Fruit fly (Drosophila melanogaster) whole organism, embryonic: Measurements from ENCODE around the gene CG3919.

Experiments used
- Abd-B ChIP-seq: fragments of 200-800 bp; sonication (Bioruptor generic); optimal IDR thresholded peaks from 2 replicates; lab custom pipeline; 2018; ENCODE audit warnings: missing biosample characterization, mild to moderate bottlenecking, missing genetic modification characterization, moderate library complexity
- Antp ChIP-seq: fragments of 200-800 bp; sonication (Bioruptor generic); optimal IDR thresholded peaks from 3 replicates; lab custom pipeline; 2016; ENCODE audit warnings: missing biosample characterization, missing genetic modification characterization
- Bgb ChIP-seq: fragments of 200-800 bp; sonication (Bioruptor generic); IDR thresholded peaks from 2 replicates; pipeline ENCODE4 v1.3.6; 2022; ENCODE audit warnings: missing biosample characterization, missing genetic modification characterization; ENCODE audit not compliant: partially characterized antibody
- CG10267 ChIP-seq: fragments of 200-800 bp; sonication (Bioruptor generic); optimal IDR thresholded peaks from 2 replicates; lab custom pipeline; 2018; ENCODE audit warnings: missing biosample characterization, mild to moderate bottlenecking, missing genetic modification characterization, moderate library complexity
- CG10654 ChIP-seq: fragments of 200-800 bp; sonication (Bioruptor generic); optimal IDR thresholded peaks from 2 replicates; lab custom pipeline; 2016; ENCODE audit warnings: missing biosample characterization, missing genetic modification characterization
- CG11085 ChIP-seq: fragments of 200-800 bp; sonication (Bioruptor generic); IDR thresholded peaks from 2 replicates; pipeline ENCODE4 v1.3.6; 2022; ENCODE audit warnings: missing biosample characterization, missing genetic modification characterization
- CG15073 ChIP-seq: fragments of 200-800 bp; sonication (Bioruptor generic); optimal IDR thresholded peaks from 2 replicates; lab custom pipeline; 2016; ENCODE audit warnings: missing biosample characterization, missing genetic modification characterization
- CG16815 ChIP-seq: fragments of 200-800 bp; sonication (Bioruptor generic); optimal IDR thresholded peaks from 3 replicates; lab custom pipeline; 2017; ENCODE audit warnings: missing biosample characterization, mild to moderate bottlenecking, missing genetic modification characterization
- CG18764 ChIP-seq: fragments of 200-800 bp; sonication (Bioruptor generic); optimal IDR thresholded peaks from 3 replicates; lab custom pipeline; 2016; ENCODE audit warnings: missing biosample characterization, missing genetic modification characterization
- CG2120 ChIP-seq: fragments of 200-800 bp; sonication (Bioruptor generic); optimal IDR thresholded peaks from 3 replicates; lab custom pipeline; 2016; ENCODE audit warnings: missing biosample characterization, missing genetic modification characterization
- CG2875 ChIP-seq: fragments of 200-800 bp; sonication (Bioruptor generic); optimal IDR thresholded peaks from 2 replicates; lab custom pipeline; 2017; ENCODE audit warnings: missing biosample characterization, mild to moderate bottlenecking, missing genetic modification characterization, missing genetic modification reagents
- CG30020 ChIP-seq: fragments of 200-800 bp; optimal IDR thresholded peaks from 2 replicates; lab custom pipeline; 2019; ENCODE audit warnings: missing biosample characterization, mild to moderate bottlenecking, missing genetic modification characterization, moderate library complexity
- CG33213 ChIP-seq: fragments of 200-800 bp; sonication (Bioruptor generic); optimal IDR thresholded peaks from 3 replicates; lab custom pipeline; 2016; ENCODE audit warnings: missing biosample characterization, missing genetic modification characterization
- CG34224 ChIP-seq: fragments of 200-800 bp; sonication (Bioruptor generic); IDR thresholded peaks from 3 replicates; pipeline ENCODE4 v1.3.6; 2022; ENCODE audit warnings: missing biosample characterization, missing genetic modification characterization; ENCODE audit not compliant: partially characterized antibody
- CG6689 ChIP-seq: fragments of 200-800 bp; sonication (Bioruptor generic); IDR thresholded peaks from 2 replicates; pipeline ENCODE4 v1.3.6; 2022; ENCODE audit warnings: missing biosample characterization, missing genetic modification characterization
- CG7839 ChIP-seq: fragments of 200-800 bp; sonication (Bioruptor generic); optimal IDR thresholded peaks from 3 replicates; lab custom pipeline; 2018; ENCODE audit warnings: missing biosample characterization, mild to moderate bottlenecking, missing genetic modification characterization, moderate library complexity
- CG8089 ChIP-seq: fragments of 200-800 bp; sonication (Bioruptor generic); optimal IDR thresholded peaks from 3 replicates; lab custom pipeline; 2016; ENCODE audit warnings: missing biosample characterization, missing genetic modification characterization
- CG9797 ChIP-seq: fragments of 200-800 bp; sonication (Bioruptor generic); optimal IDR thresholded peaks from 3 replicates; lab custom pipeline; 2018; ENCODE audit warnings: missing biosample characterization, mild to moderate bottlenecking, missing genetic modification characterization
- HmgD ChIP-seq: fragments of 200-800 bp; sonication (Bioruptor generic); optimal IDR thresholded peaks from 3 replicates; lab custom pipeline; 2016; ENCODE audit warnings: missing biosample characterization, missing genetic modification characterization
- Jarid2 ChIP-seq: fragments of 200-800 bp; sonication (Bioruptor generic); optimal IDR thresholded peaks from 3 replicates; lab custom pipeline; 2017; ENCODE audit warnings: mild to moderate bottlenecking, missing biosample characterization, missing genetic modification reagents, missing genetic modification characterization
- Max ChIP-seq: fragments of 200-800 bp; sonication (Bioruptor generic); optimal IDR thresholded peaks from 2 replicates; lab custom pipeline; 2016; ENCODE audit warnings: missing biosample characterization, mild to moderate bottlenecking, missing genetic modification characterization
- NK7.1 ChIP-seq: fragments of 200-800 bp; sonication (Bioruptor generic); optimal IDR thresholded peaks from 3 replicates; lab custom pipeline; 2016; ENCODE audit warnings: missing biosample characterization, missing genetic modification characterization
- Poxn ChIP-seq: fragments of 200-800 bp; sonication (Bioruptor generic); IDR thresholded peaks from 2 replicates; pipeline ENCODE4 v1.3.6; 2022; ENCODE audit warnings: missing biosample characterization, missing genetic modification characterization
- Sox100B ChIP-seq: fragments of 200-800 bp; sonication (Bioruptor generic); optimal IDR thresholded peaks from 3 replicates; lab custom pipeline; 2018; ENCODE audit warnings: missing biosample characterization, mild to moderate bottlenecking, missing genetic modification characterization
- Sox102F ChIP-seq: fragments of 200-800 bp; sonication (Bioruptor generic); optimal IDR thresholded peaks from 2 replicates; lab custom pipeline; 2018; ENCODE audit warnings: missing biosample characterization, mild to moderate bottlenecking, missing genetic modification characterization, moderate library complexity
- ase ChIP-seq: fragments of 200-800 bp; sonication (Bioruptor generic); IDR thresholded peaks from 3 replicates; pipeline ENCODE4 v1.3.6; 2022; ENCODE audit warnings: missing biosample characterization, missing genetic modification characterization
- ato ChIP-seq: fragments of 200-800 bp; sonication (Bioruptor generic); IDR thresholded peaks from 2 replicates; pipeline ENCODE4 v1.3.6; 2022; ENCODE audit warnings: missing biosample characterization, missing genetic modification characterization; ENCODE audit not compliant: partially characterized antibody
- az2 ChIP-seq: fragments of 200-800 bp; sonication (Bioruptor generic); optimal IDR thresholded peaks from 3 replicates; lab custom pipeline; 2016; ENCODE audit warnings: missing biosample characterization, missing genetic modification characterization
- cad ChIP-seq: fragments of >200 bp; optimal IDR thresholded peaks from 2 replicates; lab custom pipeline; 2017; ENCODE audit warnings: missing biosample characterization, missing genetic modification characterization
- cas ChIP-seq: fragments of 200-800 bp; sonication (Bioruptor generic); IDR thresholded peaks from 2 replicates; pipeline ENCODE4 v1.3.6; 2022; ENCODE audit warnings: missing biosample characterization, missing genetic modification characterization
- caup ChIP-seq: fragments of 200-800 bp; sonication (Bioruptor generic); optimal IDR thresholded peaks from 3 replicates; lab custom pipeline; 2017; ENCODE audit warnings: missing biosample characterization, mild to moderate bottlenecking, missing genetic modification characterization, moderate library complexity; ENCODE audit not compliant: severe bottlenecking
- da ChIP-seq: fragments of 200-800 bp; sonication (Bioruptor generic); optimal IDR thresholded peaks from 2 replicates; lab custom pipeline; 2016; ENCODE audit warnings: missing biosample characterization, missing genetic modification characterization
- emc ChIP-seq: fragments of 200-800 bp; sonication (Bioruptor generic); optimal IDR thresholded peaks from 2 replicates; lab custom pipeline; 2016; ENCODE audit warnings: missing biosample characterization, missing genetic modification characterization
- fd102C ChIP-seq: fragments of 200-800 bp; sonication (Bioruptor generic); optimal IDR thresholded peaks from 2 replicates; lab custom pipeline; 2018; ENCODE audit warnings: missing biosample characterization, mild to moderate bottlenecking, missing genetic modification characterization, moderate library complexity
- fru ChIP-seq: fragments of >200 bp; optimal IDR thresholded peaks from 2 replicates; lab custom pipeline; 2017
- ham ChIP-seq: fragments of 200-800 bp; sonication (Bioruptor generic); IDR thresholded peaks from 2 replicates; pipeline ENCODE4 v1.3.6; 2022; ENCODE audit warnings: missing biosample characterization, missing genetic modification characterization
- hth ChIP-seq: fragments of >200 bp; optimal IDR thresholded peaks from 2 replicates; lab custom pipeline; 2017; ENCODE audit warnings: inconsistent platforms
- lov ChIP-seq, 2 experiments: fragments of 200-800 bp in 1 of 2; fragments of >200 bp in 1 of 2; sonication (Bioruptor generic) in 1 of 2; IDR thresholded peaks in 1 of 2; optimal IDR thresholded peaks in 1 of 2; 2 replicates in 1 of 2; 3 replicates in 1 of 2; pipeline versions ENCODE4 v1.3.6 to Lab custom; 2017 to 2022; ENCODE audit warnings: missing biosample characterization in 1 of 2, missing genetic modification characterization in 1 of 2
- nerfin-1 ChIP-seq: fragments of 200-800 bp; sonication (Bioruptor generic); optimal IDR thresholded peaks from 3 replicates; lab custom pipeline; 2019; ENCODE audit warnings: missing biosample characterization, mild to moderate bottlenecking, missing genetic modification characterization, moderate library complexity
- nmo ChIP-seq: fragments of 200-800 bp; sonication (Bioruptor generic); optimal IDR thresholded peaks from 2 replicates; lab custom pipeline; 2018; ENCODE audit warnings: missing biosample characterization, mild to moderate bottlenecking, missing genetic modification characterization, moderate library complexity
- p53 ChIP-seq: fragments of 200-800 bp; sonication (Bioruptor generic); optimal IDR thresholded peaks from 2 replicates; lab custom pipeline; 2016; ENCODE audit warnings: missing biosample characterization, missing genetic modification characterization
- pfk ChIP-seq: fragments of 200-800 bp; sonication (Bioruptor generic); optimal IDR thresholded peaks from 2 replicates; lab custom pipeline; 2018; ENCODE audit warnings: missing biosample characterization, mild to moderate bottlenecking, missing genetic modification characterization, moderate library complexity
- pros ChIP-seq: fragments of 200-800 bp; sonication (Bioruptor generic); optimal IDR thresholded peaks from 3 replicates; lab custom pipeline; 2019; ENCODE audit warnings: missing biosample characterization, mild to moderate bottlenecking, missing genetic modification characterization, moderate library complexity
- sim ChIP-seq: fragments of 200-800 bp; sonication (Bioruptor generic); IDR thresholded peaks from 2 replicates; pipeline ENCODE4 v1.3.6; 2022; ENCODE audit warnings: missing biosample characterization, missing genetic modification characterization
- slou ChIP-seq: fragments of 200-800 bp; sonication (Bioruptor generic); optimal IDR thresholded peaks from 3 replicates; lab custom pipeline; 2016; ENCODE audit warnings: missing biosample characterization, missing genetic modification characterization
- slp2 ChIP-seq: fragments of 200-800 bp; sonication (Bioruptor generic); optimal IDR thresholded peaks from 2 replicates; lab custom pipeline; 2016; ENCODE audit warnings: missing biosample characterization, missing genetic modification characterization
- tin ChIP-seq: fragments of 200-800 bp; sonication (Bioruptor generic); optimal IDR thresholded peaks from 3 replicates; lab custom pipeline; 2016; ENCODE audit warnings: missing biosample characterization, missing genetic modification characterization
- wek ChIP-seq: fragments of 200-800 bp; sonication (Bioruptor generic); optimal IDR thresholded peaks from 3 replicates; lab custom pipeline; 2018; ENCODE audit warnings: missing biosample characterization, mild to moderate bottlenecking, missing genetic modification characterization, moderate library complexity
- zen ChIP-seq: fragments of 200-800 bp; sonication (Bioruptor generic); optimal IDR thresholded peaks from 3 replicates; lab custom pipeline; 2018; ENCODE audit warnings: missing biosample characterization, mild to moderate bottlenecking, missing genetic modification characterization, moderate library complexity

Gene CG3919

dm6 chr3L:14409419-14410145 is 844 bp upstream of the CG3919 start, which contains the start of gene stwl (continued):
- TF ChIP-seq emc (GFP tag; lab: Kevin White, UChicago) (no peak), cas (GFP tag; lab: Robert Waterston, UW) (peak; percentile 63; the same call in 1 of the 2 replicates), hth (lab: Kevin White, UChicago) (no peak), tin (GFP tag; lab: Kevin White, UChicago) (peak; percentile 65), CG2120 (peak; percentile 65), CG16815 (GFP tag; lab: Kevin White, UChicago) (no peak), p53 (GFP tag; lab: Kevin White, UChicago) (no peak), zen (tag; lab: Kevin White, UChicago) (peak; percentile 27), CG34224 (peak; percentile 73), CG6689 (GFP tag; lab: Robert Waterston, UW) (peak; percentile 18; the same call in 1 of the 2 replicates), Max (no peak), caup (no peak), ato (peak; percentile 84), CG15073 (GFP tag; lab: Kevin White, UChicago) (no peak), CG10267 (tag; lab: Kevin White, UChicago) (peak; percentile 90), nerfin-1 (no peak), CG7839 (tag; lab: Kevin White, UChicago) (no peak), nmo (peak; percentile 47), CG11085 (peak; percentile 29; the same call in 1 of the 2 replicates), CG2875 (GFP tag; lab: Kevin White, UChicago) (no peak), ase (0 out of 3 replicates have a peak, but pooled peaks have one; percentile 23), Sox102F (GFP tag; lab: Kevin White, UChicago) (peak; percentile 21), CG33213 (peak; percentile 94), Poxn (no peak), fru (lab: Kevin White, UChicago) (no peak), sim (peak; percentile 23; the same call in 1 of the 2 replicates), slp2 (no peak), Jarid2 (GFP tag; lab: Kevin White, UChicago) (peak; percentile 54), cad (no peak), CG10654 (GFP tag; lab: Kevin White, UChicago) (peak; percentile 22), Bgb (GFP tag; lab: Robert Waterston, UW) (peak; percentile 89), HmgD (GFP tag; lab: Kevin White, UChicago) (peak; percentile 71), Antp (peak; percentile 80), CG9797 (peak; percentile 31), da (GFP tag; lab: Kevin White, UChicago) (peak; percentile 33), fd102C (no peak), CG8089 (GFP tag; lab: Kevin White, UChicago) (peak; percentile 29), CG18764 (GFP tag; lab: Kevin White, UChicago) (peak; percentile 31), pfk (GFP tag; lab: Kevin White, UChicago) (peak; percentile 46), ham (GFP tag; lab: Robert Waterston, UW) (no peak), az2 (GFP tag; lab: Kevin White, UChicago) (no peak), Abd-B (GFP tag; lab: Kevin White, UChicago) (peak; percentile 59), Sox100B (no peak), lov (optimal IDR thresholded peaks at IDR 0.05; lab: Kevin White, UChicago) (no peak), lov (GFP tag; IDR thresholded peaks at IDR 0.05; lab: Robert Waterston, UW) (0 out of 3 replicates have a peak, but pooled peaks have one; percentile 5), pros (GFP tag; lab: Kevin White, UChicago) (no peak), wek (GFP tag; lab: Kevin White, UChicago) (peak; percentile 18), slou (GFP tag; lab: Kevin White, UChicago) (no peak), CG30020 (no peak), NK7.1 (GFP tag; lab: Kevin White, UChicago) (peak; percentile 25)
